Fruit fly (Drosophila melanogaster) whole organism, embryonic: ENCODE data around the gene tay.

ENCODE experiments used
- Atf3 ChIP-seq: fragments of 200-800 bp; sonication (Bioruptor generic); optimal IDR thresholded peaks from 3 replicates; lab custom pipeline; 2016; ENCODE audit warnings: missing biosample characterization, missing genetic modification characterization
- B-H1 ChIP-seq: fragments of 200-800 bp; sonication (Bioruptor generic); IDR thresholded peaks from 3 replicates; pipeline ENCODE4 v1.3.6; 2022; ENCODE audit warnings: missing biosample characterization, missing genetic modification characterization
- Bgb ChIP-seq: fragments of 200-800 bp; sonication (Bioruptor generic); IDR thresholded peaks from 2 replicates; pipeline ENCODE4 v1.3.6; 2022; ENCODE audit warnings: missing biosample characterization, missing genetic modification characterization; ENCODE audit not compliant: partially characterized antibody
- Bteb2 ChIP-seq: fragments of 200-800 bp; sonication (Bioruptor generic); optimal IDR thresholded peaks from 2 replicates; lab custom pipeline; 2016; ENCODE audit warnings: missing biosample characterization, missing genetic modification characterization
- CG10209 ChIP-seq: fragments of 200-800 bp; sonication (Bioruptor generic); optimal IDR thresholded peaks from 3 replicates; lab custom pipeline; 2017; ENCODE audit warnings: missing biosample characterization, mild to moderate bottlenecking, missing genetic modification characterization, missing genetic modification reagents
- CG10565 ChIP-seq: fragments of 200-800 bp; sonication (Bioruptor generic); optimal IDR thresholded peaks from 3 replicates; lab custom pipeline; 2016; ENCODE audit warnings: missing biosample characterization, mild to moderate bottlenecking, missing genetic modification characterization
- CG11696 ChIP-seq: fragments of 200-800 bp; sonication (Bioruptor generic); IDR thresholded peaks from 2 replicates; pipeline ENCODE4 v1.3.6; 2022; ENCODE audit warnings: missing biosample characterization, missing genetic modification characterization
- CG12299 ChIP-seq: fragments of 200-800 bp; sonication (Bioruptor generic); optimal IDR thresholded peaks from 2 replicates; lab custom pipeline; 2018; ENCODE audit warnings: missing biosample characterization, mild to moderate bottlenecking, missing genetic modification characterization
- CG12659 ChIP-seq: fragments of 200-800 bp; sonication (Bioruptor generic); optimal IDR thresholded peaks from 3 replicates; lab custom pipeline; 2017; ENCODE audit warnings: mild to moderate bottlenecking, missing biosample characterization, missing genetic modification reagents, missing genetic modification characterization
- CG13624 ChIP-seq: fragments of 200-800 bp; sonication (Bioruptor generic); optimal IDR thresholded peaks from 2 replicates; lab custom pipeline; 2016; ENCODE audit warnings: missing biosample characterization, missing genetic modification characterization
- CG14441 ChIP-seq: fragments of 200-800 bp; sonication (Bioruptor generic); IDR thresholded peaks from 2 replicates; pipeline ENCODE4 v1.3.6; 2022; ENCODE audit warnings: missing biosample characterization, missing genetic modification characterization
- CG15011 ChIP-seq: fragments of 200-800 bp; sonication (Bioruptor generic); optimal IDR thresholded peaks from 3 replicates; lab custom pipeline; 2018; ENCODE audit warnings: missing biosample characterization, mild to moderate bottlenecking, missing genetic modification characterization
- CG17802 ChIP-seq: fragments of 200-800 bp; sonication (Bioruptor generic); optimal IDR thresholded peaks from 2 replicates; lab custom pipeline; 2018; ENCODE audit warnings: missing biosample characterization, mild to moderate bottlenecking, missing genetic modification characterization, moderate library complexity
- CG18619 ChIP-seq: fragments of 200-800 bp; sonication (Bioruptor generic); optimal IDR thresholded peaks from 3 replicates; lab custom pipeline; 2017; ENCODE audit warnings: missing biosample characterization, mild to moderate bottlenecking, missing genetic modification characterization
- CG2889 ChIP-seq: fragments of 200-800 bp; sonication (Bioruptor generic); IDR thresholded peaks from 3 replicates; pipeline ENCODE4 v1.3.6; 2022; ENCODE audit warnings: missing biosample characterization, missing genetic modification characterization
- CG30020 ChIP-seq: fragments of 200-800 bp; optimal IDR thresholded peaks from 2 replicates; lab custom pipeline; 2019; ENCODE audit warnings: missing biosample characterization, mild to moderate bottlenecking, missing genetic modification characterization, moderate library complexity
- CG30431 ChIP-seq: fragments of 200-800 bp; sonication (Bioruptor generic); optimal IDR thresholded peaks from 2 replicates; lab custom pipeline; 2017; ENCODE audit warnings: missing biosample characterization, missing genetic modification characterization
- CG4730 ChIP-seq: fragments of 200-800 bp; sonication (Bioruptor generic); IDR thresholded peaks from 2 replicates; pipeline ENCODE4 v1.3.6; 2022; ENCODE audit warnings: missing biosample characterization, missing genetic modification characterization
- CG6813 ChIP-seq: fragments of 200-800 bp; sonication (Bioruptor generic); optimal IDR thresholded peaks from 2 replicates; lab custom pipeline; 2017; ENCODE audit warnings: missing biosample characterization, missing genetic modification characterization, mild to moderate bottlenecking, moderate library complexity, missing genetic modification reagents
- CG7839 ChIP-seq: fragments of 200-800 bp; sonication (Bioruptor generic); optimal IDR thresholded peaks from 3 replicates; lab custom pipeline; 2018; ENCODE audit warnings: missing biosample characterization, mild to moderate bottlenecking, missing genetic modification characterization, moderate library complexity
- CG8765 ChIP-seq: fragments of 200-800 bp; sonication (Bioruptor generic); IDR thresholded peaks from 2 replicates; pipeline ENCODE4 v1.3.6; 2022; ENCODE audit warnings: missing biosample characterization, missing genetic modification characterization
- CG9797 ChIP-seq: fragments of 200-800 bp; sonication (Bioruptor generic); optimal IDR thresholded peaks from 3 replicates; lab custom pipeline; 2018; ENCODE audit warnings: missing biosample characterization, mild to moderate bottlenecking, missing genetic modification characterization
- CG9817 ChIP-seq: fragments of 200-800 bp; sonication (Bioruptor generic); optimal IDR thresholded peaks from 2 replicates; lab custom pipeline; 2018; ENCODE audit warnings: missing biosample characterization, mild to moderate bottlenecking, missing genetic modification characterization, moderate library complexity
- Dbx ChIP-seq: fragments of 200-800 bp; sonication (Bioruptor generic); IDR thresholded peaks from 3 replicates; pipeline ENCODE4 v1.3.6; 2022; ENCODE audit warnings: missing biosample characterization, missing genetic modification characterization
- Dip2 ChIP-seq: fragments of 200-800 bp; sonication (Bioruptor generic); IDR thresholded peaks from 2 replicates; pipeline ENCODE4 v1.3.6; 2022; ENCODE audit warnings: missing biosample characterization, missing genetic modification characterization
- Jarid2 ChIP-seq: fragments of 200-800 bp; sonication (Bioruptor generic); optimal IDR thresholded peaks from 3 replicates; lab custom pipeline; 2017; ENCODE audit warnings: mild to moderate bottlenecking, missing biosample characterization, missing genetic modification reagents, missing genetic modification characterization
- Lhr ChIP-seq: fragments of 200-800 bp; sonication (Bioruptor generic); optimal IDR thresholded peaks from 3 replicates; lab custom pipeline; 2017; ENCODE audit warnings: mild to moderate bottlenecking, missing biosample characterization, missing genetic modification reagents, missing genetic modification characterization
- MESR4 ChIP-seq: fragments of 200-800 bp; sonication (Bioruptor generic); optimal IDR thresholded peaks from 2 replicates; lab custom pipeline; 2018; ENCODE audit warnings: missing biosample characterization, mild to moderate bottlenecking, missing genetic modification characterization, moderate library complexity
- Med ChIP-seq: fragments of 200-800 bp; sonication (Bioruptor generic); peaks from one replicate; lab custom pipeline; 2016; ENCODE audit warnings: missing biosample characterization, missing genetic modification characterization, mild to moderate bottlenecking, inconsistent platforms, moderate library complexity
- NC2α ChIP-seq: fragments of 200-800 bp; sonication (Bioruptor generic); optimal IDR thresholded peaks from 2 replicates; lab custom pipeline; 2016; ENCODE audit warnings: missing biosample characterization, missing genetic modification characterization
- Optix ChIP-seq: fragments of 200-800 bp; sonication (Bioruptor generic); IDR thresholded peaks from 3 replicates; pipeline ENCODE4 v1.3.6; 2022; ENCODE audit warnings: missing biosample characterization, missing genetic modification characterization
- Pdp1 ChIP-seq, 2 experiments: fragments of 200-800 bp; sonication (Bioruptor generic); optimal IDR thresholded peaks; 3 replicates each; lab custom pipeline; 2016; ENCODE audit warnings: missing biosample characterization in 2 of 2, missing genetic modification characterization in 2 of 2, mild to moderate bottlenecking in 1 of 2, moderate library complexity in 1 of 2
- Scr ChIP-seq: fragments of 200-800 bp; sonication (Bioruptor generic); IDR thresholded peaks from 2 replicates; pipeline ENCODE4 v1.3.6; 2022; ENCODE audit warnings: missing biosample characterization, missing genetic modification characterization; ENCODE audit not compliant: partially characterized antibody
- Sry-δ ChIP-seq: fragments of 200-800 bp; sonication (Bioruptor generic); optimal IDR thresholded peaks from 2 replicates; lab custom pipeline; 2016; ENCODE audit warnings: missing biosample characterization, missing genetic modification characterization
- Xbp1 ChIP-seq: fragments of 200-800 bp; sonication (Bioruptor generic); optimal IDR thresholded peaks from 3 replicates; lab custom pipeline; 2016; ENCODE audit warnings: missing biosample characterization, mild to moderate bottlenecking, missing genetic modification characterization
- Xrp1 ChIP-seq: fragments of 200-800 bp; sonication (Bioruptor generic); IDR thresholded peaks from 2 replicates; pipeline ENCODE4 v1.3.6; 2022; ENCODE audit warnings: missing biosample characterization, missing genetic modification characterization
- cg ChIP-seq: fragments of 200-800 bp; sonication (Bioruptor generic); optimal IDR thresholded peaks from 3 replicates; lab custom pipeline; 2019; ENCODE audit warnings: missing biosample characterization, mild to moderate bottlenecking, missing genetic modification characterization, moderate library complexity
- danr ChIP-seq: fragments of 200-800 bp; sonication (Bioruptor generic); IDR thresholded peaks from 2 replicates; pipeline ENCODE4 v1.3.6; 2022; ENCODE audit warnings: missing biosample characterization, missing genetic modification characterization
- esg ChIP-seq: fragments of 200-800 bp; sonication (Bioruptor generic); conservative IDR thresholded peaks from 2 replicates; pipeline ENCODE4 v1.3.6; 2022; ENCODE audit warnings: missing biosample characterization, missing genetic modification characterization
- fu2 ChIP-seq: fragments of 200-800 bp; sonication (Bioruptor generic); optimal IDR thresholded peaks from 2 replicates; lab custom pipeline; 2016; ENCODE audit warnings: missing biosample characterization, missing genetic modification characterization
- gcm ChIP-seq: fragments of 200-800 bp; sonication (Bioruptor generic); optimal IDR thresholded peaks from 2 replicates; lab custom pipeline; 2019; ENCODE audit warnings: missing biosample characterization, mild to moderate bottlenecking, missing genetic modification characterization, moderate library complexity
- gro ChIP-seq: fragments of 200-800 bp; sonication (Bioruptor generic); optimal IDR thresholded peaks from 2 replicates; lab custom pipeline; 2016; ENCODE audit warnings: missing biosample characterization, missing genetic modification characterization
- kah ChIP-seq: fragments of 200-800 bp; sonication (Bioruptor generic); optimal IDR thresholded peaks from 2 replicates; lab custom pipeline; 2018; ENCODE audit warnings: missing biosample characterization, mild to moderate bottlenecking, missing genetic modification characterization
- kni ChIP-seq: fragments of 200-800 bp; sonication (Bioruptor generic); optimal IDR thresholded peaks from 3 replicates; lab custom pipeline; 2017; ENCODE audit warnings: mild to moderate bottlenecking, missing biosample characterization, missing genetic modification reagents, missing genetic modification characterization
- nmo ChIP-seq: fragments of 200-800 bp; sonication (Bioruptor generic); optimal IDR thresholded peaks from 2 replicates; lab custom pipeline; 2018; ENCODE audit warnings: missing biosample characterization, mild to moderate bottlenecking, missing genetic modification characterization, moderate library complexity
- odd ChIP-seq: fragments of 200-800 bp; sonication (Bioruptor generic); optimal IDR thresholded peaks from 2 replicates; lab custom pipeline; 2017; ENCODE audit warnings: missing biosample characterization, mild to moderate bottlenecking, missing genetic modification characterization
- org-1 ChIP-seq: fragments of 200-800 bp; sonication (Bioruptor generic); optimal IDR thresholded peaks from 2 replicates; lab custom pipeline; 2017; ENCODE audit warnings: missing biosample characterization, missing genetic modification characterization
- psq ChIP-seq: fragments of 200-800 bp; sonication (Bioruptor generic); optimal IDR thresholded peaks from 2 replicates; lab custom pipeline; 2017; ENCODE audit warnings: missing biosample characterization, missing genetic modification characterization
- shn ChIP-seq: fragments of 200-800 bp; sonication (Bioruptor generic); optimal IDR thresholded peaks from 3 replicates; lab custom pipeline; 2016; ENCODE audit warnings: missing biosample characterization, missing genetic modification characterization
- sisA ChIP-seq: fragments of 200-800 bp; sonication (Bioruptor generic); IDR thresholded peaks from 2 replicates; pipeline ENCODE4 v1.3.6; 2022; ENCODE audit warnings: missing biosample characterization, missing genetic modification characterization
- so ChIP-seq: fragments of 200-800 bp; sonication (Bioruptor generic); IDR thresholded peaks from 3 replicates; pipeline ENCODE4 v1.3.6; 2022; ENCODE audit warnings: missing biosample characterization, missing genetic modification characterization
- ssp ChIP-seq: fragments of 200-800 bp; sonication (Bioruptor generic); IDR thresholded peaks from 2 replicates; pipeline ENCODE4 v1.3.6; 2022; ENCODE audit warnings: missing biosample characterization, missing genetic modification characterization

The tay gene

DNA sequence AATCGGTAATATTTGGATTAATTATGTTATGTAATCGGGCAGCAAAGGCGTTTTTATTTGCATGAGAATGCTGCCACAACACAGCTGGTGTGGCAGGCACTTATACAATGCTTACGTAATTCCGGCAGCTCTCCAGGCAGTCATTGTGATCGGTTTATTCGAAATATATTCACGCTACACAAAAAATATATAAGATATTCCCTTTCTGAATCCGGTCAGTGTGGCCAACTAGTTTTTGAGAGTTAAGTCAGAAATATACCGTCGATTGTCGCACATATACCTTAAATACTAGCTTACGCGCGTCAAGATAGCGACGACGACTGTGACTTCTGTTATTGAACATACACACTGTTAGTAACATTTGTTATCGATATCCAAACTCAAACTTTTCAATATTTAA, 38.1 kb downstream of the tay start, which contains the start of gene sun (continued):
- TF ChIP-seq Dip2 (GFP tag; lab: Robert Waterston, UW) (no peak), Lhr (GFP tag; lab: Kevin White, UChicago) (peak; percentile 10), cg (GFP tag; lab: Kevin White, UChicago) (no peak), NC2α (GFP tag; lab: Kevin White, UChicago) (no peak), CG9797 (GFP tag; lab: Kevin White, UChicago) (peak; percentile 69), Pdp1 (GFP tag; optimal IDR thresholded peaks at IDR 0.05; lab: Kevin White, UChicago) (peak in 1 of 2 experiments; percentile 99), MESR4 (GFP tag; lab: Kevin White, UChicago) (peak; percentile 87), fu2 (GFP tag; lab: Kevin White, UChicago) (no peak), sisA (no peak), Xbp1 (GFP tag; lab: Kevin White, UChicago) (no peak), Bgb (GFP tag; lab: Robert Waterston, UW) (peak; percentile 38; the same call in 1 of the 2 replicates), Optix (no peak), CG13624 (GFP tag; lab: Kevin White, UChicago) (no peak), Jarid2 (GFP tag; lab: Kevin White, UChicago) (no peak), kah (GFP tag; lab: Kevin White, UChicago) (no peak), CG9817 (tag; lab: Kevin White, UChicago) (no peak), Dbx (no peak), CG10209 (GFP tag; lab: Kevin White, UChicago) (no peak), CG11696 (no peak), shn (no peak), CG30431 (no peak), so (no peak), CG12299 (tag; lab: Kevin White, UChicago) (no peak), CG6813 (GFP tag; lab: Kevin White, UChicago) (no peak), CG12659 (peak; percentile 65), CG14441 (GFP tag; lab: Robert Waterston, UW) (no peak), gcm (GFP tag; lab: Kevin White, UChicago) (no peak), danr (GFP tag; lab: Robert Waterston, UW) (no peak), CG18619 (no peak), B-H1 (no peak), Scr (GFP tag; lab: Robert Waterston, UW) (peak; percentile 20; the same call in 1 of the 2 replicates), CG10565 (GFP tag; lab: Kevin White, UChicago) (no peak), Sry-δ (peak; percentile 29), Bteb2 (GFP tag; lab: Kevin White, UChicago) (no peak), Atf3 (GFP tag; lab: Kevin White, UChicago) (no peak), CG30020 (tag; lab: Kevin White, UChicago) (peak; percentile 82), CG7839 (no peak), CG2889 (GFP tag; lab: Robert Waterston, UW) (no peak), CG4730 (GFP tag; lab: Robert Waterston, UW) (no peak), CG17802 (no peak), gro (GFP tag; lab: Kevin White, UChicago) (no peak), kni (GFP tag; lab: Kevin White, UChicago) (no peak), ssp (no peak), nmo (peak; percentile 3), CG15011 (GFP tag; lab: Kevin White, UChicago) (no peak), Med (GFP tag; lab: Kevin White, UChicago) (peak; percentile 82), esg (GFP tag; lab: Robert Waterston, UW) (no peak), odd (GFP tag; lab: Kevin White, UChicago) (no peak), Xrp1 (GFP tag; lab: Robert Waterston, UW) (no peak), psq (GFP tag; lab: Kevin White, UChicago) (no peak), CG8765 (no peak), org-1 (GFP tag; lab: Kevin White, UChicago) (no peak)
